Fruit fly (Drosophila melanogaster) whole organism, pupa: ENCODE measurements around the gene Tektin-A.

Source experiments
- CG10348 ChIP-seq: fragments of 200-800 bp; sonication (Bioruptor generic); IDR thresholded peaks from 2 replicates; pipeline ENCODE4 v1.3.6; 2022; ENCODE audit warnings: missing biosample characterization, missing genetic modification characterization
- CG12605 ChIP-seq: fragments of 200-800 bp; sonication (Bioruptor generic); IDR thresholded peaks from 2 replicates; pipeline ENCODE4 v1.3.6; 2022; ENCODE audit warnings: missing biosample characterization, missing genetic modification characterization
- CG13204 ChIP-seq: fragments of 200-800 bp; sonication (Bioruptor generic); optimal IDR thresholded peaks from 2 replicates; lab custom pipeline; 2018; ENCODE audit warnings: missing biosample characterization, mild to moderate bottlenecking, missing genetic modification characterization, moderate library complexity
- CG17806 ChIP-seq: fragments of 200-800 bp; sonication (Bioruptor generic); optimal IDR thresholded peaks from 2 replicates; lab custom pipeline; 2018; ENCODE audit warnings: missing biosample characterization, mild to moderate bottlenecking, missing genetic modification characterization, moderate library complexity
- CG34367 ChIP-seq: fragments of 200-800 bp; sonication (Bioruptor generic); optimal IDR thresholded peaks from 2 replicates; lab custom pipeline; 2018; ENCODE audit warnings: missing biosample characterization, mild to moderate bottlenecking, missing genetic modification characterization
- CG8159 ChIP-seq: fragments of 200-800 bp; sonication (Bioruptor generic); optimal IDR thresholded peaks from 3 replicates; lab custom pipeline; 2018; ENCODE audit warnings: missing biosample characterization, mild to moderate bottlenecking, missing genetic modification characterization, moderate library complexity
- EcR ChIP-seq: fragments of 200-800 bp; sonication (Bioruptor generic); optimal IDR thresholded peaks from 3 replicates; lab custom pipeline; 2019; ENCODE audit warnings: missing biosample characterization, missing genetic modification characterization, mild to moderate bottlenecking, moderate library complexity, missing genetic modification reagents
- Ets98B ChIP-seq: fragments of 200-800 bp; sonication (Bioruptor generic); IDR thresholded peaks from 2 replicates; pipeline ENCODE4 v1.3.6; 2022; ENCODE audit warnings: missing biosample characterization, missing genetic modification characterization
- fd96Ca ChIP-seq: fragments of 200-800 bp; sonication (Bioruptor generic); IDR thresholded peaks from 3 replicates; pipeline ENCODE4 v1.3.6; 2022; ENCODE audit warnings: missing biosample characterization, missing genetic modification characterization
- rn ChIP-seq: fragments of 200-800 bp; sonication (Bioruptor generic); IDR thresholded peaks from 2 replicates; pipeline ENCODE4 v1.3.6; 2022; ENCODE audit warnings: missing biosample characterization, missing genetic modification characterization

- TF ChIP-seq CG13204 (GFP tag; lab: Kevin White, UChicago) (no peak), rn (GFP tag; lab: Robert Waterston, UW) (no peak), CG8159 (no peak), Ets98B (GFP tag; lab: Robert Waterston, UW) (no peak), CG12605 (GFP tag; lab: Robert Waterston, UW) (no peak), CG17806 (no peak), CG34367 (no peak), fd96Ca (GFP tag; lab: Robert Waterston, UW) (no peak), EcR (GFP tag; lab: Kevin White, UChicago) (no peak), CG10348 (GFP tag; lab: Robert Waterston, UW) (no peak)
Observed at dm6 chr2L:15893711-15894110, 39.8 kb downstream of the Tektin-A start, which contains the start of gene Tep1.
